Fruit fly (Drosophila melanogaster): Measurements from ENCODE around the gene CG9427.

Gene CG9427

dm6 chr3R:9600558-9600959, 26.2 kb downstream of the CG9427 start (continued):
- TF ChIP-seq CG17359 (tag; optimal IDR thresholded peaks at IDR 0.05) = peak; percentile 56
- peak; percentile 57 for TF ChIP-seq Hand (GFP tag; optimal IDR thresholded peaks at IDR 0.05)
- no peak for TF ChIP-seq Abd-B (GFP tag; optimal IDR thresholded peaks at IDR 0.05)
- TF ChIP-seq CG13296 (GFP tag; optimal IDR thresholded peaks at IDR 0.05) = peak; percentile 33
- peak; percentile 71 for TF ChIP-seq caup (GFP tag; optimal IDR thresholded peaks at IDR 0.05; ENCODE audit: severe bottlenecking)
- TF ChIP-seq sqz (GFP tag; optimal IDR thresholded peaks at IDR 0.05) = peak; percentile 27
- peak; percentile 53 for TF ChIP-seq CG15514 (GFP tag; optimal IDR thresholded peaks at IDR 0.05)
- TF ChIP-seq CG10654 (GFP tag; optimal IDR thresholded peaks at IDR 0.05) = no peak

DNA sequence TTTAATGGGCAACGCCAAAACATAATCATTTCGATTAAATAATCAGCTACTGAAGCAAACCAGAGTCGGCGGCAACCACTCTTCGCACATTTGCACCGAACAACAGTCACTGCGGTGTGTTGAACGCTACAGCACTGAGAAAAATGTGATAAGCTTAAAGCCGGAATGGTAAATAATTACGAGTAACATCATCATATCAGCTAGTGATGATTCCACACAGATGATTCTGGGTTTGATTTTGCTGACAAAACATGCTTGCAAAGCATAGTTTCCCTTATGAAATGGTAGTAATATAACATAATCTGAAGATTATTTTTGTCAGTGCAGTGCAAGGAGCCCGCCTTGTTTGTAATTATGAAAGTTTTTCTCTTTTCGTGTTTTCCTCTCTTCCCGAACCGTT, 28.6 kb downstream of the CG9427 start:
- peak; percentile 51 for TF ChIP-seq CG17385 (GFP tag; optimal IDR thresholded peaks at IDR 0.05)
- TF ChIP-seq ara (GFP tag; IDR thresholded peaks at IDR 0.05) = peak; percentile 59; the same call in 1 of the 2 replicates
- TF ChIP-seq Max (GFP tag; optimal IDR thresholded peaks at IDR 0.05) = no peak
- no peak for TF ChIP-seq sna (GFP tag; IDR thresholded peaks at IDR 0.05; ENCODE audit: partially characterized antibody)
- peak; percentile 47 for TF ChIP-seq lilli (GFP tag; optimal IDR thresholded peaks at IDR 0.05)
- TF ChIP-seq Meics (GFP tag; optimal IDR thresholded peaks at IDR 0.05) = no peak
- peak; percentile 19 for TF ChIP-seq nau (GFP tag; optimal IDR thresholded peaks at IDR 0.05)
- no peak for TF ChIP-seq Dfd (GFP tag; optimal IDR thresholded peaks at IDR 0.05)
- no peak for TF ChIP-seq bigmax (GFP tag; optimal IDR thresholded peaks at IDR 0.05)
- no peak for TF ChIP-seq pho (GFP tag; optimal IDR thresholded peaks at IDR 0.05)
- peak; percentile 13 for TF ChIP-seq CG15269 (tag; optimal IDR thresholded peaks at IDR 0.05)
- no peak for TF ChIP-seq CG2199 (GFP tag; IDR thresholded peaks at IDR 0.05)
- no peak for TF ChIP-seq CG18011 (GFP tag; optimal IDR thresholded peaks at IDR 0.05)
- TF ChIP-seq CG7357 (GFP tag; IDR thresholded peaks at IDR 0.05) = no peak
- no peak for TF ChIP-seq mam (GFP tag; optimal IDR thresholded peaks at IDR 0.05)
- no peak for TF ChIP-seq CG34224 (GFP tag; IDR thresholded peaks at IDR 0.05; ENCODE audit: partially characterized antibody)
- no peak for TF ChIP-seq CG4360 (GFP tag; IDR thresholded peaks at IDR 0.05)
- TF ChIP-seq CG12299 (tag; optimal IDR thresholded peaks at IDR 0.05) = no peak
- TF ChIP-seq eve (GFP tag; optimal IDR thresholded peaks at IDR 0.05) = peak in 1 of 2 experiments; percentile 85
- TF ChIP-seq corto (GFP tag; optimal IDR thresholded peaks at IDR 0.05) = no peak
- TF ChIP-seq seq (GFP tag; IDR thresholded peaks at IDR 0.05) = 0 out of 2 replicates have a peak, but pooled peaks have one; percentile 21
- TF ChIP-seq Fer2 (tag; optimal IDR thresholded peaks at IDR 0.05) = no peak
- peak; percentile 13 for TF ChIP-seq CG18764 (GFP tag; optimal IDR thresholded peaks at IDR 0.05)
- no peak for TF ChIP-seq tgo (GFP tag; IDR thresholded peaks at IDR 0.05)
- TF ChIP-seq dysf (GFP tag; IDR thresholded peaks at IDR 0.05) = peak; percentile 55; the same call in 1 of the 3 replicates
- no peak for TF ChIP-seq CG7928 (GFP tag; optimal IDR thresholded peaks at IDR 0.05)
- TF ChIP-seq az2 (GFP tag; optimal IDR thresholded peaks at IDR 0.05) = peak; percentile 59
- TF ChIP-seq inv (GFP tag; IDR thresholded peaks at IDR 0.05; ENCODE audit: partially characterized antibody) = no peak
- TF ChIP-seq CG8478 (optimal IDR thresholded peaks at IDR 0.05) = no peak
- no peak for TF ChIP-seq Poxn (GFP tag; IDR thresholded peaks at IDR 0.05)
- no peak for TF ChIP-seq CG17568 (GFP tag; optimal IDR thresholded peaks at IDR 0.05)
- no peak for TF ChIP-seq nmo (GFP tag; optimal IDR thresholded peaks at IDR 0.05)
- no peak for TF ChIP-seq tx (GFP tag; optimal IDR thresholded peaks at IDR 0.05)
- TF ChIP-seq ase (GFP tag; IDR thresholded peaks at IDR 0.05) = no peak
- no peak for TF ChIP-seq zen2 (GFP tag; IDR thresholded peaks at IDR 0.05; ENCODE audit: partially characterized antibody)
- no peak for TF ChIP-seq Elba2 (GFP tag; optimal IDR thresholded peaks at IDR 0.05)
- TF ChIP-seq bsh (GFP tag; optimal IDR thresholded peaks at IDR 0.05) = peak; percentile 67 to 83
- no peak for TF ChIP-seq pb (GFP tag; optimal IDR thresholded peaks at IDR 0.05)
- no peak for TF ChIP-seq CG14014 (GFP tag; IDR thresholded peaks at IDR 0.05)
- peak; percentile 56 for TF ChIP-seq pnt (GFP tag; optimal IDR thresholded peaks at IDR 0.05)
- TF ChIP-seq pan (optimal IDR thresholded peaks at IDR 0.05) = no peak
- no peak for TF ChIP-seq pan (GFP tag; optimal IDR thresholded peaks at IDR 0.05 in 1 of 2, IDR thresholded peaks at IDR 0.05 in 1 of 2)

All from whole organism, embryonic.